Fruit fly (Drosophila melanogaster) Kc167 (cell line): Measurements from ENCODE around the gene CG9902.

Source experiments
- h ChIP-seq: fragments of >200 bp; optimal IDR thresholded peaks from 3 replicates; lab custom pipeline; 2018; ENCODE audit warnings: missing external identifiers
- psq ChIP-seq: fragments of >200 bp; optimal IDR thresholded peaks from 2 replicates; lab custom pipeline; 2017; ENCODE audit warnings: missing external identifiers
- ttk ChIP-seq: sonication (Bioruptor generic); optimal IDR thresholded peaks from 2 replicates; lab custom pipeline; 2017; ENCODE audit warnings: missing external identifiers

- no peak for TF ChIP-seq ttk (lab: Kevin White, UChicago)
- TF ChIP-seq h (lab: Kevin White, UChicago) = no peak
- no peak for TF ChIP-seq psq (lab: Kevin White, UChicago)
Measured at dm6 chrX:16583730-16584129, 36.4 kb upstream of the CG9902 start.
